Fruit fly (Drosophila melanogaster) whole organism, wandering third instar larva: ENCODE results near the gene Cyp4d2.

ENCODE experiments used
- HLH106 ChIP-seq: fragments of 200-800 bp; optimal IDR thresholded peaks from 3 replicates; lab custom pipeline; 2019; ENCODE audit warnings: missing biosample characterization, mild to moderate bottlenecking, missing genetic modification characterization, moderate library complexity
- Hnf4 ChIP-seq: fragments of 200-800 bp; sonication (Bioruptor generic); optimal IDR thresholded peaks from 2 replicates; lab custom pipeline; 2016; ENCODE audit warnings: missing biosample characterization, mild to moderate bottlenecking, missing genetic modification characterization
- h ChIP-seq: fragments of 200-800 bp; sonication (Bioruptor generic); optimal IDR thresholded peaks from 3 replicates; lab custom pipeline; 2016; ENCODE audit warnings: missing biosample characterization, mild to moderate bottlenecking, missing genetic modification characterization
- pan ChIP-seq: fragments of >200 bp; optimal IDR thresholded peaks from 2 replicates; lab custom pipeline; 2017

- TF ChIP-seq Hnf4 (GFP tag; lab: Kevin White, UChicago): no peak
- TF ChIP-seq pan (lab: Kevin White, UChicago): no peak
- no peak for TF ChIP-seq h (GFP tag; lab: Kevin White, UChicago)
- TF ChIP-seq HLH106 (tag; lab: Kevin White, UChicago): no peak
These were observed 3.4 kb upstream of the Cyp4d2 start, which contains the start of gene ND-B14.5A for dm6 chrX:2172420-2172827.
